Worm (Caenorhabditis elegans) whole organism, L4 larva: ENCODE measurements around the gene C10A4.3.

Experiments used
- aly-2 ChIP-seq: sonication (generic microtip); optimal IDR thresholded peaks from 2 replicates; lab custom pipeline; 2018; ENCODE audit warnings: missing biosample characterization, missing genetic modification characterization
- fkh-10 ChIP-seq: fragments of 150-350 bp; optimal IDR thresholded peaks from 2 replicates; lab custom pipeline; 2014; ENCODE audit warnings: missing biosample characterization, missing genetic modification reagents, missing genetic modification characterization
- lin-13 ChIP-seq: fragments of 150-350 bp; optimal IDR thresholded peaks from 2 replicates; lab custom pipeline; 2014; ENCODE audit warnings: missing biosample characterization, missing genetic modification reagents, missing genetic modification characterization
- nhr-237 ChIP-seq: sonication (generic microtip); optimal IDR thresholded peaks from 2 replicates; lab custom pipeline; 2017; ENCODE audit warnings: missing biosample characterization, missing genetic modification characterization
- pha-4 ChIP-seq, 2 experiments: fragments of 150-350 bp in 1 of 2; fragments of 200-800 bp in 1 of 2; sonication (Bioruptor generic) in 1 of 2; IDR thresholded peaks in 1 of 2; optimal IDR thresholded peaks in 1 of 2; 2 replicates each; pipeline versions ENCODE4 v1.3.6 to Lab custom; 2014 to 2022; ENCODE audit warnings: missing genetic modification characterization in 2 of 2, missing genetic modification reagents in 2 of 2, missing biosample characterization in 1 of 2, missing compliant biosample characterization in 1 of 2
- pqm-1 ChIP-seq: sonication (generic microtip); optimal IDR thresholded peaks from 2 replicates; lab custom pipeline; 2017; ENCODE audit warnings: missing biosample characterization, missing genetic modification characterization

DNA sequence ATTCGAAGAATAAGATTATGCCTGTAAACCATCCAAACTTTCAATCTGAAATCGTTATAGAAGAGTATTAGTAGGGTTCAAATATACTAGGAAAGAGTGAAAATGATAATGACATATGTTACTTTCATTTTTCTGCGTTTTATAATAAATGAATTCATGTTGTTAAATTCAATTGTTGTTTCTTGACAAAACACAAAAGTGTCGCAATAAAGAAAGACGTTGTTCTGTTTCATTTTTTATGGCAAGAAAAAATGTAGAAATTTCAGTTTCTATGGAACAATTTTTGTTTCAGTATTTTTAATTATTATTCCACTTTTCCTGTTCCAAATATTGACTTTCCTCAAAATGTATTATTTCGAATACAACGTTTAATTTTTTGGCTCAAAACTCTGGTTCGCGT, 4.7 kb upstream of the C10A4.3 start, which contains the start of gene C10A4.4:
- no peak for TF ChIP-seq pqm-1
- no peak for TF ChIP-seq aly-2
- TF ChIP-seq lin-13 (GFP tag; lab: Kevin White, UChicago) = no peak
- no peak for TF ChIP-seq pha-4 (GFP tag; IDR thresholded peaks at IDR 0.05; lab: Robert Waterston, UW)
- no peak for TF ChIP-seq pha-4 (tag; optimal IDR thresholded peaks at IDR 0.05; lab: Kevin White, UChicago)
- no peak for TF ChIP-seq nhr-237 (tag; lab: Kevin White, UChicago)
- no peak for TF ChIP-seq fkh-10 (GFP tag; lab: Kevin White, UChicago)
